Worm (Caenorhabditis elegans) whole organism, late embryonic: ENCODE data around the gene srn-1.

Experiments
- C08G9.2 ChIP-seq: sonication (generic microtip); optimal IDR thresholded peaks from 2 replicates; lab custom pipeline; 2016; ENCODE audit warnings: mild to moderate bottlenecking, missing genetic modification characterization, moderate library complexity, missing compliant biosample characterization
- ama-1 ChIP-seq: fragments of 150-350 bp; optimal IDR thresholded peaks from 2 replicates; lab custom pipeline; 2014
- ceh-2 ChIP-seq: sonication (generic microtip); optimal IDR thresholded peaks from 2 replicates; lab custom pipeline; 2016; ENCODE audit warnings: missing genotype, missing genetic modification characterization, missing compliant biosample characterization
- ceh-45 ChIP-seq: fragments of 200-800 bp; sonication (Bioruptor generic); IDR thresholded peaks from 2 replicates; pipeline ENCODE4 v1.3.6; 2022; ENCODE audit warnings: missing genetic modification reagents, missing genetic modification characterization, missing compliant biosample characterization
- che-1 ChIP-seq: sonication (generic microtip); optimal IDR thresholded peaks from 2 replicates; lab custom pipeline; 2016; ENCODE audit warnings: mild to moderate bottlenecking, missing genetic modification characterization, missing compliant biosample characterization
- fkh-10 ChIP-seq: fragments of 150-350 bp; optimal IDR thresholded peaks from 2 replicates; lab custom pipeline; 2014; ENCODE audit warnings: missing biosample characterization, missing genetic modification reagents, missing genetic modification characterization
- lin-11 ChIP-seq: fragments of 200-800 bp; sonication (Bioruptor generic); optimal IDR thresholded peaks from 2 replicates; lab custom pipeline; 2018; ENCODE audit warnings: mild to moderate bottlenecking, missing genetic modification characterization, missing compliant biosample characterization
- odd-2 ChIP-seq: sonication (generic microtip); optimal IDR thresholded peaks from 2 replicates; lab custom pipeline; 2017; ENCODE audit warnings: antibody characterized with exemption, mild to moderate bottlenecking, missing genetic modification characterization, missing compliant biosample characterization
- sox-2 ChIP-seq: fragments of 200-800 bp; sonication (Bioruptor generic); IDR thresholded peaks from 2 replicates; pipeline ENCODE4 v1.3.6; 2022; ENCODE audit warnings: missing genetic modification reagents, missing genetic modification characterization, missing compliant biosample characterization
- sox-4 ChIP-seq: sonication (generic microtip); optimal IDR thresholded peaks from 2 replicates; lab custom pipeline; 2017; ENCODE audit warnings: mild to moderate bottlenecking, missing genetic modification characterization, inconsistent platforms, missing compliant biosample characterization
- ztf-16 ChIP-seq: sonication (generic microtip); optimal IDR thresholded peaks from 2 replicates; lab custom pipeline; 2017; ENCODE audit warnings: missing genetic modification characterization, missing compliant biosample characterization

DNA sequence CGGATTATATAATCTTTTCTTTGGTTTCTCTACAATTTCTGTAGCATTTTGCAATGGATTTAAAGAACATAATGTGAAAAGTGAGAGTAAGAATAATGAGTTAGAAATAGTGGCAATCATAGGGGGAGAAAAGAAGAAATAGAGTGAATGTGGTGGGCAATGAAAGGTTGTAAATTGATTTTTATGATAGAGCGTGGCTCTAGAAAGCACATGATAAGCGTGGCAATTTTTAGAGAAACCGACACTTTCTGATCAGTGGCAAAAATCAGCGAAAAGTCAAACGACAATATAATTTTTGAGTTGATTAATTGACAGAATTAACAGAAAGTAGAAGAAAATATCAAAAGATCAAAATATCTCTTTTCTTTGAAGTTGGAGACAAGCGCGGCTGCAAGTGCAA is 6.2 kb upstream of the srn-1 start, which contains the start of gene K12B6.9:
- TF ChIP-seq odd-2 (tag; lab: Kevin White, UChicago) (no peak), lin-11 (tag; lab: Kevin White, UChicago) (no peak), ceh-45 (GFP tag; lab: Robert Waterston, UW) (no peak), che-1 (no peak), ama-1 (lab: Kevin White, UChicago) (no peak), ceh-2 (tag; lab: Kevin White, UChicago) (no peak), sox-2 (GFP tag; lab: Robert Waterston, UW) (no peak), sox-4 (tag; lab: Kevin White, UChicago) (no peak), ztf-16 (tag; lab: Kevin White, UChicago) (no peak), C08G9.2 (tag; lab: Kevin White, UChicago) (no peak), fkh-10 (no peak)
